Fruit fly (Drosophila melanogaster) S2 (cell line): ENCODE results near the gene CG3515.

ENCODE experiments used
- CG8478 ChIP-seq: fragments of >200 bp; optimal IDR thresholded peaks from 2 replicates; lab custom pipeline; 2018
- CTCF ChIP-seq, 2 experiments: fragments of >200 bp; optimal IDR thresholded peaks; 2 replicates each; lab custom pipeline; 2018

DNA sequence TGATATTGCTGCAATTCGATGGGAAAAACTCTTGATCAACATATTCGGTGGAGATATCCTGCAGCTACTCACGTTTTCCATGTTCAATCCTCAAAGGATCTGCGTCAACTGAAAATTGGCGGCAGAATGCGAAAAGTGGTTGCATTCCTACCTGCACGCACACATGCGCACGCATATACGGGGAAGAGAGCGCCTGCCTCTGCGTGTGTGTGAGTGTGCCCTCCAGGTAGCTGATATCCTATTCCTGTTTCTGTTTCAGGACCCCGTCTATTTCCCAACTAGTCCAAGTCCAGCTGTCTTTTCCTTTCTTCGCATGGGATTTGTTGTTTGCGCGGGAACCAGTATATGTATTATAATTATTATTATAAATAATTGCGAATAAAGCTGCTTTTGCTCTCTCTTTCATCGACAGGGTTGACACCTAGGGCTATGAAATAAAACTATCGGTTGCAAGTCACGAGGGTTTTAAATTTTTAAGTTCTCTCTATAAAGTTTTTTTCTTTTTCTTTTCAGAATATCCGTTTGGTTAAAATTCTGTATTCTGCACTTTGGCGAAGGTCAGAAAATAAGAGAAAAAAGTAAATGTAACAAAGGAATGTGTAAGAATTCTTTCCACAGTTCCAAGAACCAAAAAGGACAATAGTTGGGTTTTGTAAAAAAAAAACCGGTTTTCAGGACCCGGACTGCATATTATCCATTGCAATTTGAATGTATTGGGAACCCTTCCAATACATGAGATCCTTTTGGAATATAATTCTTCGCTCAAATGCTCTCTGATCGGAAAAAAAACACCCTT, 24.1 kb upstream of the CG3515 start, which contains the start of gene insv:
- no peak for TF ChIP-seq CG8478 (lab: Kevin White, UChicago)
- TF ChIP-seq CTCF (optimal IDR thresholded peaks at IDR 0.05; lab: Kevin White, UChicago) = no peak
